Worm (Caenorhabditis elegans) whole organism, L4 larva: Measurements from ENCODE around the gene M02D8.5.
A peak's percentile ranks its signal among the peaks of the same experiment; 100 is the strongest.

Experiments
- aha-1 ChIP-seq: fragments of 150-350 bp; peaks from one replicate; lab custom pipeline; 2014; ENCODE audit warnings: missing biosample characterization, missing genetic modification characterization
- cey-2 ChIP-seq: sonication (generic microtip); optimal IDR thresholded peaks from 3 replicates; lab custom pipeline; 2017; ENCODE audit warnings: missing genetic modification characterization, mild to moderate bottlenecking, missing compliant biosample characterization, antibody characterized with exemption, borderline replicate concordance; ENCODE audit not compliant: insufficient read depth
- madf-5 ChIP-seq, 2 experiments: fragments of 200-800 bp; sonication (Bioruptor generic); IDR thresholded peaks; 2 replicates each; pipeline ENCODE4 v1.3.6; 2022; ENCODE audit warnings: missing compliant biosample characterization in 2 of 2, missing genetic modification characterization in 2 of 2
- mdl-1 ChIP-seq, 2 experiments: fragments of 150-350 bp in 1 of 2; sonication (generic microtip) in 1 of 2; optimal IDR thresholded peaks; 2 replicates each; lab custom pipeline; 2014 to 2017; ENCODE audit warnings: missing biosample characterization in 2 of 2, missing genetic modification characterization in 2 of 2
- nhr-10 ChIP-seq: fragments of 150-350 bp; optimal IDR thresholded peaks from 2 replicates; lab custom pipeline; 2014; ENCODE audit warnings: missing biosample characterization, missing genetic modification characterization
- nhr-102 ChIP-seq: sonication (generic microtip); optimal IDR thresholded peaks from 2 replicates; lab custom pipeline; 2016; ENCODE audit warnings: mild to moderate bottlenecking, missing genetic modification characterization, moderate library complexity, missing compliant biosample characterization
- nhr-41 ChIP-seq: fragments of 200-800 bp; sonication (Bioruptor generic); IDR thresholded peaks from 2 replicates; pipeline ENCODE4 v1.3.6; 2022; ENCODE audit warnings: missing genetic modification reagents, missing genetic modification characterization, missing compliant biosample characterization
- spr-3 ChIP-seq: fragments of 200-800 bp; sonication (Bioruptor generic); optimal IDR thresholded peaks from 2 replicates; lab custom pipeline; 2018; ENCODE audit warnings: mild to moderate bottlenecking, missing genetic modification characterization, missing compliant biosample characterization

Gene M02D8.5

DNA sequence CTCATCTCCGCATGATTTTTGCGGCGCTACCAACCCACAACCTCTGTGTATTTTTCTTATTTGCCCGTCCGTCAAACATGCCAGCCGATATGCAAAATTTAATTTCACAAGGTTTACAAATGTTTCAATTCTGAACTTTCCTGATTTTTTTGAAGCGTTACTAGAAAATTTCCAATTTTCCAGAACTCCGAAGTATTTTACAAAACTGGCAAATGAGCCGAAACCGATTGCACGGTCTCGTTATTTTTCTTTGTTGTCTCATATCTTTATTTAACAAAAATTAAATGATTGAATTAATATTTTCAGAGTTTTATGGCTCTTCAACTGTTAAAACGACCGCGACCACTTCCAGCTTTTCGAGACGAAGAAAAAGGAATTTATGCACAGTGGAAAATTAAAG, 53.3 kb downstream of the M02D8.5 start, which contains the start of gene F53A9.3:
Gene F53A9.3, plus strand, starts transcription at position 301 of the 400 bp plus-strand sequence.
- TF ChIP-seq nhr-102 (tag; lab: Kevin White, UChicago) (no peak), madf-5 (GFP tag; IDR thresholded peaks at IDR 0.05; lab: Robert Waterston, UW) (no peak), spr-3 (GFP tag; lab: Kevin White, UChicago) (no peak), cey-2 (tag; lab: Kevin White, UChicago) (no peak), nhr-41 (GFP tag; lab: Robert Waterston, UW) (no peak), nhr-10 (no peak)

ce11 chrX:8704830-8705229, 56.6 kb downstream of the M02D8.5 start:
- TF ChIP-seq aha-1 (tag; lab: Kevin White, UChicago): peak; percentile 90
- TF ChIP-seq mdl-1 (tag; optimal IDR thresholded peaks at IDR 0.05; lab: Kevin White, UChicago): no peak
